Fruit fly (Drosophila melanogaster): ENCODE results near the gene CG18809.

The CG18809 gene

DNA sequence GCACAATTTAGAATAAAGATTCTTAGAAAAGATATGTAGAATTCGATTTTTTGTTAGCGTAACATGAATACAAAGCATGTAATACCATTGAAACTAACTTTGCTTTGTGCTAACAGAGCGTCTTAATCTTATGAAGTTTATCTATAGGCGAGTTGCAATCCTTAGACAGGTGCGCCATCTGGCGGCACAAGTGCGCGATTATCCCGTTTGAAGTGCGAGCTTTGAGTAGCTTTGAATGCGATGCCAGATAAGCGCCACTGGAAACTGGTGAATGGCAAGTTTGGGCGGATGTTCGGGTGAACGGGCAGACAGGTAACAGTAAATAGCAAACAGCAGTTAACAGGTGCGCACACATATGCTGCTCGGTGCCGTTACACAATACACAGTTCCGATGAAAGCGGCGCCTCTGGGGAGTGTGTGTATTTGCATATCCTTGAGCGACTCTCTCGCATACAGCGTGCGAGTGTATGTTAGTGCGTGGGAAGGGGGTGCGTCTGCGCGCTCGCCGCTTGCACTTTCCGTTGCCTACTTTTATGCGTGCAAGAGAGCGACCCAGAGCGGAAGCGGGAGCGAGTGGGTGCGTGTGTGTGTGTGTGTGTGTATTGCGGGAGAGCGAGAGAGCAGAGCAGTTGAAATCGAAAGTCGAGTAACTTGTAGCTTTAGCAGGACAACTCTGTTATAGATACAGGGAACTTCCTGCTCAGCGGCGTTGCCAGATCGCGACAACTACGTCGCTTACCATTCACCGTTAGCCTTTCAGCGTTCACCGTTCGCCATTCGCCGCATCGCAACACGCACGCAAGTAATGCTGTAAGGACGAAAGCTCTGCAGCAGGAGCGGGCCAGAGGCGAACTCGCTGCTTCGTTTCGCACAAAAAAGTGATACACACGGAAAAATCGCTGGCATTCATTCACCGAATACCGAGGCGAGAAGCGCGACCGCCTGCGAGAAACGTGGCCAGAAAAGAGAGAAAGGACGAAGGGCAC lies 25.9 kb downstream of the CG18809 start, which contains the start of gene CG12531:
Gene CG12531, plus strand, starts transcription at position 936 of the 986 bp plus-strand sequence.
- no peak for TF ChIP-seq gl (tag; optimal IDR thresholded peaks at IDR 0.05)
- 0 out of 2 replicates have a peak, but pooled peaks have one; percentile 27 for TF ChIP-seq CG12605 (GFP tag; IDR thresholded peaks at IDR 0.05)

DNA sequence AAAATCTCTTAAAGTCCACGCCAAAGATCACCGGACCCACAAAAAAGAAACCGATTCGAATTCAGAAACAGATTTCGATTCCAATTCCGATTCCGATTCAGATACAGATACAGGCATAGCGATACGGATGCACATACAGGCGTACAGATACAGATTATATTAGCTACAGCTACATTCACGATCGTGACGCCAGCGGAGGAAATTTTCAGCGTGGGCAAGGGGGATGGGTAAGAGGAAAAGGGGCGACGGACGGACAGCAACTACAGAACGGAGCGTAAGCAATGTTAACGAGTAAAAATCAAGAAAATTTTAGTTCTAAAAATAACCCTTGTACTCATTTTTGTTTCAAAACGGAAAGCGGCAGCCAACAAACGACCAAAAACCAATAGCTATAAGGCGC lies 27.1 kb downstream of the CG18809 start:
- TF ChIP-seq EcR (GFP tag; optimal IDR thresholded peaks at IDR 0.05): no peak
- no peak for TF ChIP-seq CG34367 (tag; optimal IDR thresholded peaks at IDR 0.05)
- TF ChIP-seq Snoo (tag; optimal IDR thresholded peaks at IDR 0.05): no peak
- no peak for TF ChIP-seq CG32121 (GFP tag; IDR thresholded peaks at IDR 0.05)
- TF ChIP-seq CG15710 (tag; optimal IDR thresholded peaks at IDR 0.05): no peak
- TF ChIP-seq gl (tag; optimal IDR thresholded peaks at IDR 0.05): no peak
- no peak for TF ChIP-seq CG12605 (GFP tag; IDR thresholded peaks at IDR 0.05)
- no peak for TF ChIP-seq rn (GFP tag; IDR thresholded peaks at IDR 0.05)
- TF ChIP-seq CG14655 (GFP tag; optimal IDR thresholded peaks at IDR 0.05): no peak
- no peak for TF ChIP-seq CG9948 (tag; optimal IDR thresholded peaks at IDR 0.05)
- no peak for TF ChIP-seq CG8301 (tag; optimal IDR thresholded peaks at IDR 0.05)
- no peak for TF ChIP-seq CG17806 (tag; optimal IDR thresholded peaks at IDR 0.05)
- no peak for TF ChIP-seq CG8159 (tag; optimal IDR thresholded peaks at IDR 0.05)
- no peak for TF ChIP-seq Pif1B (GFP tag; optimal IDR thresholded peaks at IDR 0.05)
- no peak for TF ChIP-seq Pif1A (GFP tag; optimal IDR thresholded peaks at IDR 0.05)
- TF ChIP-seq CG13204 (GFP tag; optimal IDR thresholded peaks at IDR 0.05): no peak
- no peak for TF ChIP-seq fd96Ca (GFP tag; IDR thresholded peaks at IDR 0.05)
- no peak for TF ChIP-seq CG4496 (GFP tag; IDR thresholded peaks at IDR 0.05)
- no peak for TF ChIP-seq D1 (tag; optimal IDR thresholded peaks at IDR 0.05)
- TF ChIP-seq CG10348 (GFP tag; IDR thresholded peaks at IDR 0.05): no peak

DNA sequence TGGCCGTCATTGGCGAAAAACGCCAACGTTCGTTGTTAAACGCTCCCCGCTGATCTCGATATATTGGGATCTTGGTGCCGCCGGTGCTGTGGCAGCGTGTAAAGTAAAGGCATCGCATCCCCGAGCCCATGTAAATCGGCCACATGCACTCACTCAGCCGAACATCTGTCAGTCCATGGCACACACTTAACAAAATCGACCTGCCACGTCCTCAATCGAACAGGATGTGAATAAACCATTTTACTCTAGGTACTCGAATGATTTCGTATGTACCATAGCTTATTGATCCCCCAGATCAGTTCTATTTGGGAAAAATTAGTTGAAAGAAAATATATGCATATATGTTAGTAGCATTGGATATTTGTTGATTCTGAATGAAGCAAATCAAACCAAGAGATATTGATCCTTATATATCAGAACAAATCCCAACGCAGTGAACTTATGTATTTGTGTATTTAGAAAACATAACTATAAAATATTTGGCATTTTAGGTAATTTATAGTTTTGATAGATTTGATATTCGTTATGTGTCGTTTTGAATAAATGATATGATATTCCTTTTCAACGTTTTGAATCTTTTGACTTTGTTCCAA lies 27.7 kb downstream of the CG18809 start:
- no peak for TF ChIP-seq CG8301 (tag; optimal IDR thresholded peaks at IDR 0.05)

DNA sequence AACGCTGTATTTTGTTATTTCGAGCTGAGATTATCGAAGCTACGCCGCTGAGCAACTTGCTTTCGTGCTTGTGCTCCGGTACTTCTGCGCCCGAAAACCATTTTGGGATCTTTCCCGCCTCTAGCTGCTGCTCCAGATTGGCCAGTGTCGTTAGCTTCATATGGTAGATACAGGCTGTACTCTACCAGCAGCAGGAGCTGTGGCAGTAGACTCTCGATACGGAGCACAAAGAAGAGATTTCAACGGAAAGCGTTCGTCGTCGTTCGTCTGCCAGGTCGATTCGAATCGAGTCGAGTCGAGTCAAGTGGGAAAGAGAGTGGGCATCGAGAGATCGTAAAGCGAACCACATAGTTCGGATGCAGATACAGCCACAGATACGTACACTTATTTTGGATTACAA lies 29.3 kb downstream of the CG18809 start:
- TF ChIP-seq Snoo (tag; optimal IDR thresholded peaks at IDR 0.05): no peak
- no peak for TF ChIP-seq CG32121 (GFP tag; IDR thresholded peaks at IDR 0.05)
- no peak for TF ChIP-seq EcR (GFP tag; optimal IDR thresholded peaks at IDR 0.05)
- TF ChIP-seq gl (tag; optimal IDR thresholded peaks at IDR 0.05): no peak
- TF ChIP-seq CG13204 (GFP tag; optimal IDR thresholded peaks at IDR 0.05): no peak
- TF ChIP-seq CG34367 (tag; optimal IDR thresholded peaks at IDR 0.05): no peak
- TF ChIP-seq CG15710 (tag; optimal IDR thresholded peaks at IDR 0.05): no peak
- no peak for TF ChIP-seq rn (GFP tag; IDR thresholded peaks at IDR 0.05)

DNA sequence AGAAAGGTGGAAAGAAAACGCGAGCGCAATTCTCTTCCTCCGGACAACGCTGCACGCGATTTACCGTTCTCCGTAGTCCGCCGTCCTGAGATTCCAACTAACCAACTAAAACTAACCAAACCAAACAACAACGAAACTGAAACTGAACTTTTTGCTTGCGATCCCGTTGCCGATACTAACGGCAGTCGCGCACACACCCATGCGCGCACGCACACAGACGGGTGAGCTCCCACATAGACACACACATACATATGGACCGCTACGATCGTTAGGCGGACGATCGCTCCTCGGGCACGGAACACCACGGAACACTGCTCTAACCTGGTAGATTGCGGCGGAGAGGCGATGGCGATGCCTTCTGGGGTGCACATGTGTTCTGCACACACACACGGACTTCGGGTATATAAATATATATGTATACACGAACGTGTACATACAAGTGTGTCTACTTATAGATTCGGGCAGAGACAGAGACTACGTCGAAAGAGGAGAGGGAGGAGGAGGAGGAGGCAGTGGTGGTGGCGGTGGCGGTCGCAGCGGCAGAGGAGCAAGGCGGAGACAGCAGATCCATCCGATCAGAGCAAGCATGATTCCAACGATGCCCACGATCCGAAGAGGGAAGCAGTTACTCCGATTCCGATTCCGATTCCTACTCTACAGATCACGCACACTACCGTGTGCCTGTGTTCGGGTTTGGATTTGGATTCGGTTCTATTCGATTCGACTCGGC lies 31.1 kb downstream of the CG18809 start, which contains the start of gene meso18E:
Gene meso18E, minus strand, starts transcription at position 148 of the 730 bp plus-strand sequence.
- peak; percentile 47; the same call in 1 of the 2 replicates for TF ChIP-seq CG32121 (GFP tag; IDR thresholded peaks at IDR 0.05)
- TF ChIP-seq CG8301 (tag; optimal IDR thresholded peaks at IDR 0.05): no peak
- TF ChIP-seq CG13204 (GFP tag; optimal IDR thresholded peaks at IDR 0.05): peak; percentile 15
- TF ChIP-seq CG17806 (tag; optimal IDR thresholded peaks at IDR 0.05): no peak

DNA sequence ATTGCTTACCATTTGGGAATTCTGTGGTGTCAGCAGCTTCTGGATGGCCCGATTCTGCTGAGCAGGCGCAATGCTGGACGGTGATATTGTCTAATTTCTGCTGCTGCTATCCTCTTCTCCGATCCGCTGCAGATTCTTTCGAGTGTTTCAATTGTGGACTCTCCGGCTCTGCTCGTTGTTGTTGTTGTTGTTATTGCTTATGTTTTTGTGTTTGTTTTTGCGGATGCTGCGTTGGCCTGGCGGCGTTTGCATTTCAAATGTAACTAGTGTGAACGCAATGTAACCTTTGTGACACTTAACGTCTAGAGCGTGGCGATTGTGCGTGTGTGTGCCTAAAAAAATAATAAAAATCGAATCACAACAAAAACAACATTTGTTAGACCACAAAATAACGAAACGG lies 32.2 kb downstream of the CG18809 start:
- TF ChIP-seq CG4496 (GFP tag; IDR thresholded peaks at IDR 0.05): no peak

DNA sequence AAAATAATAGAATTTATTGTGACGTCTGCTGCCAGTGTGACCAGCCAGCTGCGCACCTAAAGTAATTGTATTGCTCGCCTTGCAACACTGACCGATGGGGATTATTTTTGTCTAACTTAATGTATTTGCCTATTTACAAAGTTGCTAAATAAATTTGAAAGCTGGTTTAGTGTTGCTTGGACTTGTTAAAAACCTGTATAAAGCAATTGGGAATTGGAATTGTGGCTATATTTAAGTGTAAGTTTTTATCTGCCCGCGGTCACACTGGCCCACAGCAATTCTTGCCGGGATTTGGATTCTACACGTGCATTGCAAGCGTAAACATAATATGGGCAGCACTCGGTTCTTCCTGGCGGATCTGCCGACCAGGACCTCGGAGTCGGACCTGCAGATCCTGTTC lies 40.1 kb downstream of the CG18809 start, which contains the start of the genes CG14230 and CG14232:
Gene CG14230, plus strand, starts transcription at position 94 of the 400 bp plus-strand sequence.
Gene CG14232, minus strand, starts transcription at position 177 of the 400 bp plus-strand sequence.
- TF ChIP-seq CG10348 (GFP tag; IDR thresholded peaks at IDR 0.05): no peak
- peak; percentile 5 for TF ChIP-seq CG15710 (tag; optimal IDR thresholded peaks at IDR 0.05)
- TF ChIP-seq fd96Ca (GFP tag; IDR thresholded peaks at IDR 0.05): no peak

All from whole organism, pupa.